Worm (Caenorhabditis elegans) whole organism, L1 larva: Measurements from ENCODE around the gene cmtr-2.

ENCODE experiments used
- Y116A8C.19 ChIP-seq: sonication (generic microtip); optimal IDR thresholded peaks from 2 replicates; lab custom pipeline; 2016; ENCODE audit warnings: missing compliant biosample characterization, missing genetic modification characterization, borderline replicate concordance
- blmp-1 ChIP-seq: fragments of 150-350 bp; optimal IDR thresholded peaks from 2 replicates; lab custom pipeline; 2014; ENCODE audit warnings: missing biosample characterization, missing genetic modification characterization
- ceh-63 ChIP-seq: fragments of 200-800 bp; sonication (Bioruptor generic); optimal IDR thresholded peaks from 2 replicates; lab custom pipeline; 2018; ENCODE audit warnings: mild to moderate bottlenecking, missing genetic modification characterization, missing compliant biosample characterization
- ceh-82 ChIP-seq, 3 experiments: fragments of 150-350 bp in 1 of 3; sonication (generic microtip) in 2 of 3; optimal IDR thresholded peaks; 2 replicates each; lab custom pipeline; 2014 to 2017; ENCODE audit warnings: missing biosample characterization in 3 of 3, missing genetic modification characterization in 3 of 3
- ceh-88 ChIP-seq: fragments of 200-800 bp; sonication (Bioruptor generic); IDR thresholded peaks from 2 replicates; pipeline ENCODE4 v1.3.6; 2022; ENCODE audit warnings: missing genetic modification characterization, missing compliant biosample characterization
- ceh-90 ChIP-seq: sonication (generic microtip); optimal IDR thresholded peaks from 2 replicates; lab custom pipeline; 2016; ENCODE audit warnings: missing genetic modification characterization, missing compliant biosample characterization
- dpl-1 ChIP-seq, 3 experiments: fragments of 150-350 bp in 2 of 3; sonication (generic microtip) in 1 of 3; optimal IDR thresholded peaks; 2 replicates each; lab custom pipeline; 2014 to 2017; ENCODE audit warnings: missing biosample characterization in 3 of 3, missing genetic modification characterization in 3 of 3, missing genetic modification reagents in 3 of 3
- efl-3 ChIP-seq: fragments of 200-800 bp; sonication (Bioruptor generic); optimal IDR thresholded peaks from 2 replicates; lab custom pipeline; 2018; ENCODE audit warnings: mild to moderate bottlenecking, missing genetic modification characterization, missing compliant biosample characterization
- egl-27 ChIP-seq, 2 experiments: fragments of 150-350 bp in 1 of 2; sonication (generic microtip); optimal IDR thresholded peaks; 3 replicates each; lab custom pipeline; 2017 to 2018; ENCODE audit warnings: missing biosample characterization in 2 of 2, missing genetic modification characterization in 2 of 2, missing genetic modification reagents in 2 of 2
- elt-2 ChIP-seq: sonication (generic microtip); optimal IDR thresholded peaks from 2 replicates; lab custom pipeline; 2016; ENCODE audit warnings: missing genetic modification characterization, mild to moderate bottlenecking, inconsistent platforms, missing compliant biosample characterization, missing genetic modification reagents
- ets-5 ChIP-seq: fragments of 200-800 bp; sonication (Bioruptor generic); IDR thresholded peaks from 2 replicates; pipeline ENCODE4 v1.3.6; 2022; ENCODE audit warnings: missing genetic modification characterization, missing compliant biosample characterization
- fkh-10 ChIP-seq: sonication (generic microtip); optimal IDR thresholded peaks from 2 replicates; lab custom pipeline; 2017; ENCODE audit warnings: missing biosample characterization, missing genetic modification reagents, missing genetic modification characterization
- fkh-4 ChIP-seq: sonication (generic microtip); optimal IDR thresholded peaks from 2 replicates; lab custom pipeline; 2016; ENCODE audit warnings: missing compliant biosample characterization, missing genetic modification characterization, borderline replicate concordance
- hlh-17 ChIP-seq: fragments of 200-800 bp; sonication (Bioruptor generic); optimal IDR thresholded peaks from 2 replicates; lab custom pipeline; 2018; ENCODE audit warnings: missing genetic modification characterization, mild to moderate bottlenecking, missing compliant biosample characterization, moderate library complexity, borderline replicate concordance
- hpl-2 ChIP-seq: fragments of 150-350 bp; optimal IDR thresholded peaks from 2 replicates; lab custom pipeline; 2014; ENCODE audit warnings: missing biosample characterization, missing genetic modification reagents, missing genetic modification characterization
- lin-13 ChIP-seq: fragments of 150-350 bp; optimal IDR thresholded peaks from 2 replicates; lab custom pipeline; 2014; ENCODE audit warnings: missing biosample characterization, missing genetic modification reagents, missing genetic modification characterization
- lin-15B ChIP-seq: fragments of 150-350 bp; sonication (generic microtip); optimal IDR thresholded peaks from 3 replicates; lab custom pipeline; 2014; ENCODE audit warnings: missing biosample characterization, missing genetic modification characterization
- lin-39 ChIP-seq: fragments of 150-350 bp; optimal IDR thresholded peaks from 2 replicates; lab custom pipeline; 2014; ENCODE audit warnings: missing biosample characterization, missing genetic modification reagents, missing genetic modification characterization
- lsy-2 ChIP-seq, 2 experiments: fragments of 150-350 bp; optimal IDR thresholded peaks; 2 replicates each; lab custom pipeline; 2014; ENCODE audit warnings: missing biosample characterization in 2 of 2, missing genetic modification characterization in 2 of 2
- mab-9 ChIP-seq: fragments of 200-800 bp; sonication (Bioruptor generic); IDR thresholded peaks from 2 replicates; pipeline ENCODE4 v1.3.6; 2022; ENCODE audit warnings: missing genetic modification reagents, missing genetic modification characterization, missing compliant biosample characterization
- mef-2 ChIP-seq: fragments of 150-350 bp; optimal IDR thresholded peaks from 2 replicates; lab custom pipeline; 2014; ENCODE audit warnings: missing biosample characterization, missing genetic modification characterization
- mep-1 ChIP-seq: fragments of 150-350 bp; optimal IDR thresholded peaks from 2 replicates; lab custom pipeline; 2014; ENCODE audit warnings: missing biosample characterization, missing genetic modification characterization
- nhr-11 ChIP-seq: fragments of 150-350 bp; optimal IDR thresholded peaks from 2 replicates; lab custom pipeline; 2014; ENCODE audit warnings: missing biosample characterization, missing genetic modification characterization
- nhr-19 ChIP-seq: fragments of 200-800 bp; sonication (Bioruptor generic); conservative IDR thresholded peaks from 2 replicates; pipeline ENCODE4 v1.3.6; 2022; ENCODE audit warnings: missing genetic modification characterization, missing compliant biosample characterization
- nhr-20 ChIP-seq: sonication (generic microtip); optimal IDR thresholded peaks from 2 replicates; lab custom pipeline; 2016; ENCODE audit warnings: mild to moderate bottlenecking, missing genetic modification characterization, missing compliant biosample characterization
- nhr-237 ChIP-seq: fragments of 150-350 bp; optimal IDR thresholded peaks from 2 replicates; lab custom pipeline; 2014; ENCODE audit warnings: missing biosample characterization, missing genetic modification characterization
- nhr-47 ChIP-seq: sonication (generic microtip); optimal IDR thresholded peaks from 2 replicates; lab custom pipeline; 2016; ENCODE audit warnings: mild to moderate bottlenecking, missing genetic modification characterization, moderate library complexity, missing compliant biosample characterization
- nhr-76 ChIP-seq: sonication (generic microtip); optimal IDR thresholded peaks from 2 replicates; lab custom pipeline; 2017; ENCODE audit warnings: missing biosample characterization, missing genetic modification characterization
- nhr-77 ChIP-seq: fragments of 150-350 bp; optimal IDR thresholded peaks from 2 replicates; lab custom pipeline; 2014; ENCODE audit warnings: missing biosample characterization, missing genetic modification characterization
- nhr-84 ChIP-seq: sonication (generic microtip); optimal IDR thresholded peaks from 2 replicates; lab custom pipeline; 2017; ENCODE audit warnings: missing biosample characterization, missing genetic modification characterization
- pax-3 ChIP-seq: fragments of 200-800 bp; sonication (Bioruptor generic); optimal IDR thresholded peaks from 2 replicates; lab custom pipeline; 2018; ENCODE audit warnings: mild to moderate bottlenecking, missing genetic modification characterization, moderate library complexity, missing compliant biosample characterization
- pqm-1 ChIP-seq: sonication (generic microtip); optimal IDR thresholded peaks from 3 replicates; lab custom pipeline; 2017; ENCODE audit warnings: missing biosample characterization, missing genetic modification characterization
- sox-4 ChIP-seq: sonication (generic microtip); optimal IDR thresholded peaks from 2 replicates; lab custom pipeline; 2016; ENCODE audit warnings: missing genetic modification characterization, missing compliant biosample characterization
- swsn-7 ChIP-seq: sonication (generic microtip); optimal IDR thresholded peaks from 2 replicates; lab custom pipeline; 2016; ENCODE audit warnings: missing genetic modification characterization, missing compliant biosample characterization
- unc-86 ChIP-seq: sonication (generic microtip); optimal IDR thresholded peaks from 2 replicates; lab custom pipeline; 2016; ENCODE audit warnings: missing genetic modification characterization, missing compliant biosample characterization
- unc-98 ChIP-seq: fragments of 200-800 bp; sonication (Bioruptor generic); IDR thresholded peaks from 2 replicates; pipeline ENCODE4 v1.3.6; 2022; ENCODE audit warnings: missing genetic modification characterization, missing compliant biosample characterization
- xbp-1 ChIP-seq: sonication (generic microtip); optimal IDR thresholded peaks from 2 replicates; lab custom pipeline; 2016; ENCODE audit warnings: missing genetic modification characterization, missing compliant biosample characterization

cmtr-2 gene

DNA sequence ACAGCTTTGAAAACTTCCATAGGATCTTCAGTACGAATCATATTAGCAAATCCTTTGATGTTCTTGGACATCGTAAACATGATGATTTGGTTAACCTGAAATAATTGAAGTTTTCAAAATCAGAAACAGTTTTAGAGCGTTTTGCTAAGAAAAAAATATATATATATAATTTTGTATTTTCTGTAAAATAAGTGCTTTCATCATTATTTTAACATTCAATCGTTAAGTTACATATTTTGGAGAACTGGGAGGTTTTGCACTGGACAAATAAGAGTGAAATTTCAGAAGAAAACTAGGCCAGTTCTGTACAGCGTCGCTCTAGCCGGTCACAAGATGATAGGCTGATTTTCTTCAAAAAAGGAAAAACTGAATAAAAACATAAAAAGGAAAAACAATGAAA lies 36.7 kb upstream of the cmtr-2 start, which contains the start of gene F27B3.6:
Gene F27B3.6 (minus strand): TSS at position 101 of the 400 bp plus-strand sequence.
- TF ChIP-seq nhr-11 (tag; lab: Kevin White, UChicago) (no peak), elt-2 (tag; lab: Kevin White, UChicago) (no peak), ceh-88 (GFP tag; lab: Robert Waterston, UW) (no peak), blmp-1 (tag; lab: Kevin White, UChicago) (no peak), hlh-17 (no peak), nhr-84 (tag; lab: Kevin White, UChicago) (no peak), nhr-19 (GFP tag; lab: Robert Waterston, UW) (no peak), xbp-1 (tag; lab: Kevin White, UChicago) (no peak), swsn-7 (tag; lab: Kevin White, UChicago) (no peak), nhr-76 (tag; lab: Kevin White, UChicago) (no peak), dpl-1 (GFP tag; optimal IDR thresholded peaks at IDR 0.05; lab: Kevin White, UChicago) (no peak), nhr-47 (tag; lab: Kevin White, UChicago) (no peak), sox-4 (no peak), lin-39 (tag; lab: Kevin White, UChicago) (no peak), ceh-82 (tag; optimal IDR thresholded peaks at IDR 0.05; lab: Kevin White, UChicago) (no peak), egl-27 (tag; optimal IDR thresholded peaks at IDR 0.05; lab: Kevin White, UChicago) (no peak), hpl-2 (GFP tag; lab: Kevin White, UChicago) (no peak), ceh-63 (no peak)

DNA sequence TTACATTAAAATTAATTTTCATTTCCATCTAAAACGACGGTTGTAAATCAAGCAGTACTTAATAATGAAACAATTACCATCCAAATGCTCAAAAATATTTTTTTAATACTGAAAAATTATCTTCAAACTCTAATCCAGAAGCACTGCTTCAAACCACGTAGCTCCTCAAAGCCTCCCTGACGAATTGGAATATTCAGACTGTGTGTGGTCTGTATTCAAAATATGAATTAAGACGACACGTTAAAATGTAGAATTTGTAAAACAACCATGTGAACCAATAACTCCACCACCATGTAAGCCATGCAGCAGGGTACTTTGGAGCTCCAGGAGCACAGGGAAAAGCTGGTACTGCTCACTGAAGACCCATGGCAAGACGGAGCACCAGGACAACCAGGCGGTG lies 35.8 kb upstream of the cmtr-2 start, which contains the start of gene F27B3.8:
Gene F27B3.8 (plus strand): TSS at position 301 of the 400 bp plus-strand sequence.
- TF ChIP-seq mep-1 (tag; lab: Kevin White, UChicago) (no peak), efl-3 (no peak), ceh-90 (tag; lab: Kevin White, UChicago) (no peak), hlh-17 (no peak), hpl-2 (GFP tag; lab: Kevin White, UChicago) (no peak), unc-86 (no peak), lsy-2 (tag; optimal IDR thresholded peaks at IDR 0.05; lab: Kevin White, UChicago) (no peak), egl-27 (tag; optimal IDR thresholded peaks at IDR 0.05; lab: Kevin White, UChicago) (no peak), lin-15B (tag; lab: Kevin White, UChicago) (no peak), mef-2 (tag; lab: Kevin White, UChicago) (no peak)

DNA sequence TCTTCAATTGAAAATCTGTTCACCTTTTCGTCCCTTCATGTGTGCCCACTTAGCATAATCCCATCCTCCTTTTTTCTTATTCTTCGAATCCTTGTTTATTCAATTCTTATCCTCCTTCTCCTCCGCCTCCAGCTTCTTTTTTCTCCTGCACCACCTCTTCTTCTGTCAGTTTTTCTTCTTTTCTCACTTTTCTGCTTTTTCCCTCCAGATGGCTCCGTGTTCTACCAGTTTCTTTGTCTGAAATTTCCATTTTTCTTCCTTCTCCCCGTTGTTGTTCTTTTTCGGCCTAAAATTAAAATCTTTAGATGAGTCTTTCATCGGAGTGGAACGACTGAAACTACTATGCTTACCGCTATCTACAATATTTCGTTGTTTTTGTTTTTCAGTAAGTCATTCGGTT lies 33.6 kb upstream of the cmtr-2 start, which contains the start of gene acr-21:
Gene acr-21 (plus strand): TSS at position 301 of the 400 bp plus-strand sequence.
- TF ChIP-seq xbp-1 (tag; lab: Kevin White, UChicago) (no peak), sox-4 (no peak), nhr-84 (tag; lab: Kevin White, UChicago) (no peak), nhr-20 (tag; lab: Kevin White, UChicago) (no peak), mab-9 (no peak), ceh-63 (no peak), nhr-237 (tag; lab: Kevin White, UChicago) (no peak), nhr-77 (tag; lab: Kevin White, UChicago) (no peak), Y116A8C.19 (no peak), lin-13 (GFP tag; lab: Kevin White, UChicago) (no peak), pqm-1 (tag; lab: Kevin White, UChicago) (no peak), ets-5 (GFP tag; lab: Robert Waterston, UW) (no peak), mep-1 (tag; lab: Kevin White, UChicago) (no peak), fkh-4 (tag; lab: Kevin White, UChicago) (no peak), pax-3 (tag; lab: Kevin White, UChicago) (no peak), egl-27 (tag; optimal IDR thresholded peaks at IDR 0.05; lab: Kevin White, UChicago) (no peak), fkh-10 (GFP tag; lab: Kevin White, UChicago) (no peak), mef-2 (tag; lab: Kevin White, UChicago) (no peak), unc-98 (GFP tag; lab: Robert Waterston, UW) (no peak)
- TF ChIP-seq, all 84 proteins: peak for 0
